Worm (Caenorhabditis elegans) whole organism, L4/young adult: Measurements from ENCODE around the gene clec-1.

Source experiments
- W03F9.2 ChIP-seq: fragments of 150-350 bp; optimal IDR thresholded peaks from 2 replicates; lab custom pipeline; 2014; ENCODE audit warnings: missing biosample characterization, missing genetic modification characterization
- him-1 ChIP-seq: sonication (generic microtip); optimal IDR thresholded peaks from 2 replicates; lab custom pipeline; 2016; ENCODE audit warnings: missing genotype, missing genetic modification reagents, missing genetic modification characterization, missing compliant biosample characterization

DNA sequence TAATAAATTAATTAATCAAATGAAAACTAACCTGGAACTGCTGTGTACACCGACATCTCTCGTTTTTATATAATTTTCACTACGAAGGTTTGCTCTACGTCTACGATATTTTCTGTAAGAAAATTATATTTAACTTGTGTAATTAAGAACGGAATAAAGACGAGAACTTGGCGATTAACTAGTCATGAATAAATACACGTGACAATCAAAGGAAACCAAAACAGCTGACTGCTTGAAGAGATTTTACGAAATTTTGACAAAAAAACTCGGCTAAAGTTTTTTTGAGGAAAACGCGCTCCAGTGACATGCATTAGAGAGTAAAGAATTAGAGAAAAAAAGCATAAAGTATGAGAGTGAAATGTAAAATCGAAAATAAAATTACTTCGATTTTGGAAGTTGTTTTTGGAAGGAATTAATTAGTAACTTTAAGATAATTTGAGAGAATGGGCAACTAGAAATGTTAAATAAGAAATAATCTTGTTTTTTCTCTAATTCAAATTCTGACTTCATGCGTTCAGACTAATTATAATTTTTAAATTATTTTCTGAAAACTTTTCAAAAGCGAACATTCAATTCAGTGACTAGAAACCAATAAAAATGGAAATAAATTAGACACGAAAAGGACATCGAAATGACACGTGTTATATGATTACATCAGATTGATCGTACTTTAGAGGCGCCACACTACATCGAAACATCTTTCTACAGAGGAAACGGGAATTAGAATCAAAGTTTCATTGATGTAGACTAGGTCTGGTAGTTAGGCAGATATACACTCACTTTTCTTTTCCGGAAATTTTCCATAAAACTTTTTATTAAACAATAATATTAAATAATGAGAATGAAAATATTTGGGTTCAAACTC is 12.6 kb upstream of the clec-1 start, which contains the start of gene F25B4.7:
- TF ChIP-seq him-1, result no peak
- no peak for TF ChIP-seq W03F9.2 (tag; lab: Kevin White, UChicago)
